Worm (Caenorhabditis elegans) whole organism, L2 larva: Measurements from ENCODE around the gene unc-18.
A peak's percentile ranks its signal among the peaks of the same experiment; 100 is the strongest.

Experiments used
- C34F6.9 ChIP-seq: fragments of 150-350 bp; optimal IDR thresholded peaks from 2 replicates; lab custom pipeline; 2014; ENCODE audit warnings: missing biosample characterization, missing genetic modification characterization
- F13H6.1 ChIP-seq: sonication (generic microtip); optimal IDR thresholded peaks from 2 replicates; lab custom pipeline; 2016; ENCODE audit warnings: missing genetic modification characterization, missing compliant biosample characterization
- R02D3.7 ChIP-seq: fragments of 150-350 bp; optimal IDR thresholded peaks from 2 replicates; lab custom pipeline; 2014; ENCODE audit warnings: missing biosample characterization, missing genetic modification characterization
- Y55F3AM.14 ChIP-seq: fragments of 200-800 bp; sonication (Bioruptor generic); optimal IDR thresholded peaks from 2 replicates; lab custom pipeline; 2018; ENCODE audit warnings: mild to moderate bottlenecking, missing genetic modification characterization, missing compliant biosample characterization
- ZK546.5 ChIP-seq: sonication (generic microtip); optimal IDR thresholded peaks from 2 replicates; lab custom pipeline; 2017; ENCODE audit warnings: missing biosample characterization, missing genetic modification characterization
- alr-1 ChIP-seq: fragments of 150-350 bp; optimal IDR thresholded peaks from 2 replicates; lab custom pipeline; 2014; ENCODE audit warnings: missing biosample characterization, missing genetic modification characterization
- aly-2 ChIP-seq: fragments of 150-350 bp; optimal IDR thresholded peaks from 2 replicates; lab custom pipeline; 2014; ENCODE audit warnings: missing biosample characterization, missing genetic modification characterization
- ama-1 ChIP-seq: fragments of 150-350 bp; optimal IDR thresholded peaks from 2 replicates; lab custom pipeline; 2018; ENCODE audit warnings: inconsistent platforms
- blmp-1 ChIP-seq: sonication (generic microtip); optimal IDR thresholded peaks from 2 replicates; lab custom pipeline; 2017; ENCODE audit warnings: missing genetic modification characterization, mild to moderate bottlenecking, missing compliant biosample characterization, antibody characterized with exemption, moderate library complexity; ENCODE audit not compliant: insufficient read depth
- ceh-82 ChIP-seq: fragments of 150-350 bp; optimal IDR thresholded peaks from 2 replicates; lab custom pipeline; 2014; ENCODE audit warnings: missing biosample characterization, missing genetic modification characterization
- crh-2 ChIP-seq: sonication (generic microtip); optimal IDR thresholded peaks from 2 replicates; lab custom pipeline; 2017; ENCODE audit warnings: missing biosample characterization, missing genetic modification characterization
- dmd-4 ChIP-seq: sonication (generic microtip); optimal IDR thresholded peaks from 2 replicates; lab custom pipeline; 2017; ENCODE audit warnings: missing biosample characterization, missing genetic modification characterization
- egl-27 ChIP-seq: sonication (generic microtip); optimal IDR thresholded peaks from 3 replicates; lab custom pipeline; 2017; ENCODE audit warnings: missing biosample characterization, missing genetic modification reagents, missing genetic modification characterization
- elt-3 ChIP-seq: sonication (generic microtip); optimal IDR thresholded peaks from 2 replicates; lab custom pipeline; 2017; ENCODE audit warnings: missing biosample characterization, missing genetic modification characterization
- fos-1 ChIP-seq: fragments of 150-350 bp; optimal IDR thresholded peaks from 2 replicates; lab custom pipeline; 2014; ENCODE audit warnings: missing biosample characterization, missing genetic modification characterization
- lin-11 ChIP-seq: fragments of 150-350 bp; sonication (generic microtip); optimal IDR thresholded peaks from 2 replicates; lab custom pipeline; 2014; ENCODE audit warnings: missing biosample characterization, missing genetic modification characterization, inconsistent platforms, mixed read lengths
- lin-13 ChIP-seq: fragments of 150-350 bp; optimal IDR thresholded peaks from 2 replicates; lab custom pipeline; 2014; ENCODE audit warnings: missing biosample characterization, missing genetic modification reagents, missing genetic modification characterization
- lsy-2 ChIP-seq, 2 experiments: fragments of 150-350 bp in 1 of 2; sonication (generic microtip) in 1 of 2; optimal IDR thresholded peaks; 2 replicates each; lab custom pipeline; 2014 to 2017; ENCODE audit warnings: missing biosample characterization in 2 of 2, missing genetic modification characterization in 2 of 2
- mab-5 ChIP-seq: fragments of 150-350 bp; optimal IDR thresholded peaks from 2 replicates; lab custom pipeline; 2014; ENCODE audit warnings: missing biosample characterization, missing genetic modification characterization
- mbf-1 ChIP-seq: sonication (generic microtip); optimal IDR thresholded peaks from 2 replicates; lab custom pipeline; 2017; ENCODE audit warnings: missing biosample characterization, missing genetic modification characterization
- mdl-1 ChIP-seq, 2 experiments: fragments of 150-350 bp in 1 of 2; sonication (generic microtip) in 1 of 2; optimal IDR thresholded peaks; 2 replicates each; lab custom pipeline; 2017; ENCODE audit warnings: missing biosample characterization in 2 of 2, missing genetic modification characterization in 2 of 2
- nhr-10 ChIP-seq: sonication (generic microtip); optimal IDR thresholded peaks from 2 replicates; lab custom pipeline; 2017; ENCODE audit warnings: missing biosample characterization, missing genetic modification characterization
- nhr-11 ChIP-seq: fragments of 150-350 bp; optimal IDR thresholded peaks from 2 replicates; lab custom pipeline; 2014; ENCODE audit warnings: missing biosample characterization, missing genetic modification characterization
- nhr-12 ChIP-seq: fragments of 150-350 bp; optimal IDR thresholded peaks from 2 replicates; lab custom pipeline; 2014; ENCODE audit warnings: missing biosample characterization, missing genetic modification characterization
- nhr-129 ChIP-seq: fragments of 150-350 bp; optimal IDR thresholded peaks from 2 replicates; lab custom pipeline; 2014; ENCODE audit warnings: missing biosample characterization, missing genetic modification characterization
- nhr-21 ChIP-seq: fragments of 150-350 bp; optimal IDR thresholded peaks from 2 replicates; lab custom pipeline; 2014; ENCODE audit warnings: missing biosample characterization, missing genetic modification characterization
- nhr-23 ChIP-seq: fragments of 150-350 bp; optimal IDR thresholded peaks from 2 replicates; lab custom pipeline; 2014; ENCODE audit warnings: missing biosample characterization, missing genetic modification reagents, missing genetic modification characterization
- nhr-25 ChIP-seq: fragments of 150-350 bp; sonication (generic microtip); optimal IDR thresholded peaks from 3 replicates; lab custom pipeline; 2014; ENCODE audit warnings: missing biosample characterization, missing genetic modification characterization
- nhr-6 ChIP-seq: fragments of 150-350 bp; optimal IDR thresholded peaks from 2 replicates; lab custom pipeline; 2014; ENCODE audit warnings: missing biosample characterization, missing genetic modification characterization
- nhr-77 ChIP-seq: fragments of 150-350 bp; optimal IDR thresholded peaks from 2 replicates; lab custom pipeline; 2014; ENCODE audit warnings: missing biosample characterization, missing genetic modification characterization
- peb-1 ChIP-seq: fragments of 150-350 bp; optimal IDR thresholded peaks from 2 replicates; lab custom pipeline; 2014; ENCODE audit warnings: missing biosample characterization, missing genetic modification characterization
- sem-4 ChIP-seq: fragments of 150-350 bp; optimal IDR thresholded peaks from 2 replicates; lab custom pipeline; 2014; ENCODE audit warnings: missing biosample characterization, missing genetic modification reagents, missing genetic modification characterization
- skn-1 ChIP-seq: sonication (generic microtip); optimal IDR thresholded peaks from 2 replicates; lab custom pipeline; 2017; ENCODE audit warnings: missing biosample characterization, missing genetic modification characterization
- sma-3 ChIP-seq: sonication (generic microtip); optimal IDR thresholded peaks from 2 replicates; lab custom pipeline; 2016; ENCODE audit warnings: missing genetic modification reagents, missing genetic modification characterization, missing compliant biosample characterization
- sma-9 ChIP-seq, 2 experiments: fragments of 150-350 bp in 1 of 2; sonication (generic microtip) in 1 of 2; optimal IDR thresholded peaks; 2 replicates each; lab custom pipeline; 2014 to 2016; ENCODE audit warnings: missing genetic modification characterization in 2 of 2, mild to moderate bottlenecking in 1 of 2, missing biosample characterization in 1 of 2, missing compliant biosample characterization in 1 of 2, missing genetic modification reagents in 1 of 2, moderate library complexity in 1 of 2
- snpc-4 ChIP-seq: fragments of 150-350 bp; optimal IDR thresholded peaks from 2 replicates; lab custom pipeline; 2014; ENCODE audit warnings: missing biosample characterization, missing genetic modification characterization
- unc-39 ChIP-seq: fragments of 150-350 bp; optimal IDR thresholded peaks from 2 replicates; lab custom pipeline; 2014; ENCODE audit warnings: missing biosample characterization, missing genetic modification characterization
- unc-55 ChIP-seq: fragments of 150-350 bp; sonication (generic microtip); optimal IDR thresholded peaks from 3 replicates; lab custom pipeline; 2014; ENCODE audit warnings: missing biosample characterization, missing genetic modification reagents, missing genetic modification characterization
- unc-62 ChIP-seq: fragments of 150-350 bp; optimal IDR thresholded peaks from 2 replicates; lab custom pipeline; 2014; ENCODE audit warnings: missing biosample characterization, missing genetic modification reagents, missing genetic modification characterization
- zag-1 ChIP-seq: fragments of 150-350 bp; optimal IDR thresholded peaks from 2 replicates; lab custom pipeline; 2014; ENCODE audit warnings: missing biosample characterization, missing genetic modification characterization
- ztf-1 ChIP-seq: fragments of 200-800 bp; sonication (Bioruptor generic); conservative IDR thresholded peaks from 2 replicates; pipeline ENCODE4 v1.3.6; 2022; ENCODE audit warnings: missing genetic modification characterization, missing compliant biosample characterization
- ztf-11 ChIP-seq: sonication (generic microtip); optimal IDR thresholded peaks from 2 replicates; lab custom pipeline; 2017; ENCODE audit warnings: missing biosample characterization, missing genetic modification characterization
- ztf-4 ChIP-seq: fragments of 150-350 bp; optimal IDR thresholded peaks from 2 replicates; lab custom pipeline; 2014; ENCODE audit warnings: missing biosample characterization, missing genetic modification characterization

The unc-18 gene

DNA sequence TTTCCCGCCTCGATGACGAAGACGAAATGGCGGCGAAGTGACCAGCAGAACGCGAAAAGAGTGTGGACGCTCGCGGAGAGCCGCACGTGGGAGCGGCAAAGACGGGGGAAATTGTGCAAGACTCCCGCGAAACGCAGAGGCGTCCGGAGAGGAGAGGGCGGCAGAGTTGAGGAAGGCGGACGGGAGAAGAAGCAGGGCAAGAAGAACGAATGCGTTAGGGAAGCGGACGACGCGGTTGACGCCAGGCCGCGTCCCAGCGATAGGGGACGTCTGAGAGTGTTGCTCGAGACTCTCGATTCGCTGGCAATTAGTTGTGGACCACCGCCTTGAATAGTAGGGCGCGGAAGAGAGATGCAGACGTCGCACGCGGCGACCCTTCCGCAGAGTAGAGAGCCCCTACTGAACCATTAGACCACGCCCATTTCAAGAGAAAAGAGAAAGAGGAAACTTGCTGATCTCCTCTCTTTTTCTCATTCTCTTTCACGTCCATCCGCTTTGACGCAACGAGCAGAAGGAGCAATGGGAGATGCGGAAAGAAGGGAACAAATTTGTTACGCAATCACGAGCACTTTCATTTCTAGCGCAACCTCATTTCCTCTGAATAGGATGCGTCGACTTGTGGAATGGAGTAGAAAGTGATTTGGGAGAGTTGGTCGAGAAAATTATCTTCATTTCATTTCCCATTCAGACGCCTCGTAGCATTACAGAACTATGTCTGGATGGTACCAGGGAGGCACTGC is 31.3 kb upstream of the unc-18 start:
- TF ChIP-seq sem-4 (tag; lab: Kevin White, UChicago) (no peak), ztf-4 (no peak), sma-9 (GFP tag; optimal IDR thresholded peaks at IDR 0.05; lab: Kevin White, UChicago) (no peak), sma-9 (tag; optimal IDR thresholded peaks at IDR 0.05; lab: Kevin White, UChicago) (no peak), skn-1 (tag; lab: Kevin White, UChicago) (no peak), nhr-77 (tag; lab: Kevin White, UChicago) (no peak), ama-1 (lab: Kevin White, UChicago) (no peak), F13H6.1 (tag; lab: Kevin White, UChicago) (peak; percentile 31), ZK546.5 (tag; lab: Kevin White, UChicago) (no peak), zag-1 (no peak), ceh-82 (no peak), C34F6.9 (no peak), nhr-129 (tag; lab: Kevin White, UChicago) (no peak), nhr-25 (tag; lab: Kevin White, UChicago) (no peak), unc-39 (tag; lab: Kevin White, UChicago) (no peak), mdl-1 (tag; optimal IDR thresholded peaks at IDR 0.05; lab: Kevin White, UChicago) (peak in 1 of 2 experiments; percentile 24), Y55F3AM.14 (GFP tag; lab: Kevin White, UChicago) (no peak)

- no peak for TF ChIP-seq blmp-1 (tag; lab: Kevin White, UChicago)
- no peak for TF ChIP-seq nhr-12 (tag; lab: Kevin White, UChicago)
- TF ChIP-seq dmd-4 (tag; lab: Kevin White, UChicago) = no peak
- no peak for TF ChIP-seq zag-1
- no peak for TF ChIP-seq fos-1 (tag; lab: Kevin White, UChicago)
- no peak for TF ChIP-seq mab-5 (tag; lab: Kevin White, UChicago)
- no peak for TF ChIP-seq crh-2 (tag; lab: Kevin White, UChicago)
- no peak for TF ChIP-seq ZK546.5 (tag; lab: Kevin White, UChicago)
- no peak for TF ChIP-seq ztf-4
- TF ChIP-seq alr-1 (tag; lab: Kevin White, UChicago) = no peak
- no peak for TF ChIP-seq mbf-1 (tag; lab: Kevin White, UChicago)
- TF ChIP-seq Y55F3AM.14 (GFP tag; lab: Kevin White, UChicago) = no peak
- TF ChIP-seq nhr-23 = no peak
- TF ChIP-seq nhr-21 = no peak
- TF ChIP-seq nhr-129 (tag; lab: Kevin White, UChicago) = no peak
- TF ChIP-seq mdl-1 (tag; optimal IDR thresholded peaks at IDR 0.05; lab: Kevin White, UChicago) = no peak
- TF ChIP-seq, all 48 proteins: peak for 0
Observed at ce11 chrX:7652308-7652707, 30.4 kb upstream of the unc-18 start.

DNA sequence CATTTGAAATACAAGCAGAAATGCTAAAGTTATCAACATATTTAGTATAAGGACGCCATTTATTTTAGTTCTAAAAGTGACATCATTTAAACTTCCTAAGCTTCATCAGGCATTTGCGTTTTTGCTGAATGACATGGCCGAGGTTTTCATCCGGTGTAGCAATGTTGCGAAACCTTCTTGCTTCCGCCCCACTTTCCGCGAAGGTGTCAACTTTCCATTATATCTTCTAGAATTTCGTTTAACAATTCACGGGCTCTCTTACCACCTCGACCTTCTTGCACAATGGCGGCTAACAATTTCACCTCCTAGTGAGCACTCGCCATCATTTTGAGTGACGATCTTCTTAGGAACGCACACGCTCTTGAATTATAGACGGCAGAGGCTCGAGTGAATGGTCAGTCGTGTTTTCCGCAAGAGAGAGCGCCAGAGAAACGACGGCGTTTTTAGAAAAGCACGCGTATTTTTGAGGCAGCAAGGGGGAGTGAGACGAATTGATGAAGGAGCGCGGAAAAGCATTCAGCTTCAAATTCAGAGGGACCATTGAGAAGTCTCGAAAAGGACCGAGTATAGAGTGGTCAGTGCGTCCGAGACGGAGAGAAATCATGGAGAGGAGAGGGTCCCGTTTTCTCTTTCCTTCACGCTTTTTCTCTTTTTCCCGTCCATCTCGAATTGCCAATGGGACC is 28.8 kb upstream of the unc-18 start:
- TF ChIP-seq C34F6.9 (no peak), nhr-10 (tag; lab: Kevin White, UChicago) (no peak), alr-1 (tag; lab: Kevin White, UChicago) (no peak), nhr-21 (no peak), egl-27 (tag; lab: Kevin White, UChicago) (no peak), snpc-4 (no peak), nhr-77 (tag; lab: Kevin White, UChicago) (no peak), ztf-1 (GFP tag; lab: Robert Waterston, UW) (no peak), nhr-6 (tag; lab: Kevin White, UChicago) (no peak), sma-9 (GFP tag; optimal IDR thresholded peaks at IDR 0.05; lab: Kevin White, UChicago) (peak; percentile 34), sma-9 (tag; optimal IDR thresholded peaks at IDR 0.05; lab: Kevin White, UChicago) (no peak), lsy-2 (tag; optimal IDR thresholded peaks at IDR 0.05; lab: Kevin White, UChicago) (no peak), skn-1 (tag; lab: Kevin White, UChicago) (no peak), peb-1 (tag; lab: Kevin White, UChicago) (no peak), lin-13 (GFP tag; lab: Kevin White, UChicago) (no peak), unc-55 (peak; percentile 50), nhr-11 (tag; lab: Kevin White, UChicago) (no peak), blmp-1 (tag; lab: Kevin White, UChicago) (no peak), unc-62 (no peak), mab-5 (tag; lab: Kevin White, UChicago) (no peak), R02D3.7 (tag; lab: Kevin White, UChicago) (no peak), unc-39 (tag; lab: Kevin White, UChicago) (no peak), sma-3 (GFP tag; lab: Kevin White, UChicago) (no peak), nhr-25 (tag; lab: Kevin White, UChicago) (no peak), F13H6.1 (tag; lab: Kevin White, UChicago) (peak; percentile 71), ceh-82 (no peak), lin-11 (peak; percentile 11), ZK546.5 (tag; lab: Kevin White, UChicago) (no peak), ztf-11 (no peak), fos-1 (tag; lab: Kevin White, UChicago) (no peak), nhr-23 (no peak), elt-3 (tag; lab: Kevin White, UChicago) (no peak), ama-1 (lab: Kevin White, UChicago) (no peak), zag-1 (peak; percentile 57), crh-2 (tag; lab: Kevin White, UChicago) (no peak), aly-2 (tag; lab: Kevin White, UChicago) (no peak), nhr-129 (tag; lab: Kevin White, UChicago) (peak; percentile 33), ztf-4 (no peak), Y55F3AM.14 (GFP tag; lab: Kevin White, UChicago) (no peak), dmd-4 (tag; lab: Kevin White, UChicago) (no peak)
